Fruit fly (Drosophila melanogaster) S2 (cell line): Measurements from ENCODE around the gene Rcd2.
A peak's percentile ranks its signal among the peaks of the same experiment; 100 is the strongest.
"Not testable (repeated sequence)": the region's sequence is repeated elsewhere in the genome, so short reads cannot be mapped to it uniquely, and the experiment has no call there.

Experiments used
- CG8478 ChIP-seq: fragments of >200 bp; optimal IDR thresholded peaks from 2 replicates; lab custom pipeline; 2018
- CTCF ChIP-seq, 2 experiments: fragments of >200 bp; optimal IDR thresholded peaks; 2 replicates each; lab custom pipeline; 2018

The Rcd2 gene

dm6 chr3L:20524409-20525010, 15.7 kb downstream of the Rcd2 start:
- no peak for TF ChIP-seq CTCF (optimal IDR thresholded peaks at IDR 0.05; lab: Kevin White, UChicago)
- TF ChIP-seq CG8478: no peak

DNA sequence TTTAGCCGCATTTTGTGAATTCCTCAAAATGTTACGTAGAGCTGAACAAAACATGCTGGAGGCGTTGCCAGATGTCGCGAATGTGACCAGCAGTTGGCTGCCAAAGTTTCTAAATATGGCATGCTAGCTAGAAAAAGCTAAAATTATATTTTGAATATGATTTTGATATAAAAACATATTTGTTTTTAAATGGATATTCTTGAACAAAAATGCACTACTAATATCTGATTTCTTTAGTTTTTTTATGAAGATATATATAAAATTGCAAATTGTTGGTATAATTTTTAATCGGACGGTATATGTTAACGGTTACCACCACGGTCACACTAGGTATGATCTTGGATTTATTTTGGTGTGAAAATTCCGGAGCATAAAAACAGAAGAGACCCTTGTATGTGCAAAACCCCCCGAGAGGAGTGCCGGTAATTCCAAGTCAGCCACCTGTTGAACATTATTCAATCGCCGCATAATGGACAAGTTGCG, 19.5 kb downstream of the Rcd2 start, which contains the start of the genes mTerf3 and CG5104:
mTerf3 (minus strand) TSS at position 86 of the 483 bp plus-strand sequence.
CG5104 (plus strand) TSS at position 323 of the 483 bp plus-strand sequence.
- no peak for TF ChIP-seq CTCF (optimal IDR thresholded peaks at IDR 0.05; lab: Kevin White, UChicago)
- TF ChIP-seq CG8478: no peak

- TF ChIP-seq CTCF (optimal IDR thresholded peaks at IDR 0.05; lab: Kevin White, UChicago) (no peak), CG8478 (no peak)
Observed at dm6 chr3L:20518805-20519503, 21.3 kb downstream of the Rcd2 start, which contains the start of gene BNIP3. TSS of gene BNIP3 (minus strand) at chr3L:20519393.

DNA sequence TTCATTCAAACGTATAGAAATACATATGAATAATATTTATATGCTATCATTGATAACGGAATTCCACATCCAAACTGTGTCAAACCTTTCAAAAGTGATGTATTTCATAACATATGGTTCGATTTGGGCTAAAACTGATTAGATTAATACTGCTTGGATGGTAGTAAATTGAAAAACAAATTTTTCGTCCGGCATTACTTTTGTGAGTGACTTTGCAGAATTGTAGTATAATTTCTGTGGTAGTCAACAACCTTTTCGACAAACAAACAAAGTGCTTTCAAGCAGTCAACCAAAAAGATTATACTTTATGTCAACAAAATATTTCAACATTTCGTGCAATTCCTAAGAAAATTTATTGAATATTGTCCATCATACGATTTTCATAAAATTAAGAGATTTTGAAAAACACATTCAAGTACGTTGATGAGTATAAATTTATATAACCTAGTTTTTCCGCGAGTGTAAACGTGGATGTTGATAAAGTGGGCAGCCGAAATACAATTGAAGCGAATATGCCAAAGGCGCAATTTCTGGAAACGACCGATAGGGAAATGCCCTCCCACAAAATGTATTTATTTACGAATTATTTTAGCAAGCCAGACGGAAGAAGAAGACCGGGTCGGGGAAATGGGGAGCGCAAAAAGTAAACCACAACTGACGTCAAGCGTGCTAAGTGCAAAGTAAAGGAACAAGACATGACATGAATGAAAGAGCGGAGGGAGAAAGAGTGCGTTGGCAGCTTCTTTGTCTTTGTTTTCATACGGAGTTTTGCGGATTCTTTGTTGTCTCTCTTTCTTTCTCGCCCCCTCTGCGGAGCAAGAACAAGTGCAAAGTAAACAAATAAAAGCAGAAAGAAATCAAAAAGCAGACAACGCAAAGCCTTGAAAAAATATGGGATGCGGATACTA, 22.1 kb downstream of the Rcd2 start:
- no peak for TF ChIP-seq CG8478
- TF ChIP-seq CTCF (optimal IDR thresholded peaks at IDR 0.05; lab: Kevin White, UChicago): no peak

dm6 chr3L:20517179-20517834, 22.9 kb downstream of the Rcd2 start:
- TF ChIP-seq CTCF (optimal IDR thresholded peaks at IDR 0.05; lab: Kevin White, UChicago) (no peak), CG8478 (no peak)

DNA sequence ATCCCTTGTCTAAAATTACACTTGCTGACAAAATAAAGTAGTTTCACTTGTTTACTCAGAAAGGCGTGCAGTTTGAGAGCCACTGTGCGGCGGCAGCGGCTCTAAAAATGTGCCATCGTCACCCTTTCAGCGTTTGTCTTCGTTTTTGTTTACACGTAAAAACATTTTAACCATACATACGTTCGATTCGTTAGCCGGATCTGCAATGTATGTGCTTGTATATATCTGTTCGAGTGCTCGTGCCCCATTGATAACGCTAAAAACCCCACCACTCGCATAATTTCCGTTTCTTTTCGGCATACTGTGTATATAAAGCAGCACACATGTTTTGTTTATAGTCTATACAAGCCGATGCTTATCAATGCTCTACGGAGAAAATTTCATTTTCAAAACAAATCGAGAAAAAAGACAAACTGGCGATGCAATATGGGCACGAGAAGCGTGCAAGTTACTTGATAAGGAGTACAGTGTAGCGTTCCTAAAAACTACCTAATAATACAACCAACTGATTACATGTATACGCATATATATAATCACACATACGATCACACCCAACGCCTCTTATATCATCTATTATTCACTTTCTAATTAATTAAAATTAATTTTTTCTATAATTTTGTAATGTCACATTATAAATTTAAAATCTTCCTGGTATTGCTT, 23.6 kb downstream of the Rcd2 start:
- peak; percentile 39 to 42 for TF ChIP-seq CTCF (optimal IDR thresholded peaks at IDR 0.05; lab: Kevin White, UChicago)
- no peak for TF ChIP-seq CG8478

DNA sequence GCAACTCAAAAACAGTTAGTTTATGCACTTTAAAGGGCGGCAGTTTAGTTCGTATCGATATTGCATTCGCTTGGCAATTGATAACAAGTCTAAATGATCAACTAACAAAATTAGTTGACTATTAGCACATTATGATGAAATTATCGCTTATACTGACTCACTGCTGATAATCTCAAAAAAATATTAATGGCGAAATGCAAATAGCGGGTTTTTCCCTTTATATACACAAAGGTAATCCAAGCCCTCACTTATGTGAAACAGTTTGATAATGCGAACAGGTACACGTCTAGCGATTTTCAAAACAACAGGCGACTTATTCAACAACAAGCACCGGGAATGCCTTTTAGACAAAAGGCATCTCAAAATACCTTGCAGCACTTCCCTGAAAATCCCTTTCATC, 26.1 kb downstream of the Rcd2 start:
- TF ChIP-seq CG8478 (no peak), CTCF (optimal IDR thresholded peaks at IDR 0.05; lab: Kevin White, UChicago) (no peak)

- no peak for TF ChIP-seq CG8478
Observed at dm6 chr3L:20511499-20512108, 28.6 kb downstream of the Rcd2 start.

DNA sequence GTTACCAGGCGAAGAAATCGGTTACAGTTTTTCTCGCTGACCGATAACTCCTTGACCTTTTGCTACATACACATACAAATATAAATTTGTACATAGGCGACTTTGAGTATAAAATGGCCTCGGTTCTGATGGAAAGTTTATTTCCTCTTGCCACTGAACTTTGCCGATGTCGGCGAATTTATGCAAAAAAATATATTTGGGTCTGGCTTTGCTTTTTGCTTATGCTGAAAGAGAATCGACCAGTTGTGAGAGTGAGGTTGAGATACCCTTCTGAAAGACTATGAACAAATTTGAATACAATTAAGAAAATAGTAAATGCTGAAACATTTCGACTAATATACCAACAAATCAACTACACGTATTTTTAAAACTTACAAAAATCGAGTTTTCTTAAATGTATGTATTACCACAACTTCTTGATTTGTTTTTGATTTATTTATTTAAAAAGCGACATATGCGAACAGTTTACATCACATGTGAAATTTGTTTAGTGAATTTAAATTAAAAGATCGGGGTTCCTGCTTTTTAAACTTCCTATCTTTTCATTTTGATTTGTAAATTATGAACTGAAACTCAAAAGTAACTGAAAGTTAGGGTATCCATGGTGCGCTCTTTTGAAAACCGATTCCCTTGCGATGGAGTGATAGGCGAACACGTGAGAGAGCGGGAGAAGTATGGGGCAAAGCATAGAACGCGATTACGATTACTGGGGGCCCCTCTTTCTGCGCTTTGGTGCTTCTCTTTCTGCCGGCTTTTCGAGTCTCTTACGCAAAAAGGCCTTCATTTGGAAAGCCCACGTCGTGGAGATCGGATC, 30.9 kb downstream of the Rcd2 start:
- no peak for TF ChIP-seq CTCF (optimal IDR thresholded peaks at IDR 0.05; lab: Kevin White, UChicago)
- TF ChIP-seq CG8478: no peak

dm6 chr3L:20508136-20508635, 32.0 kb downstream of the Rcd2 start:
- TF ChIP-seq CG8478 (no peak), CTCF (optimal IDR thresholded peaks at IDR 0.05; lab: Kevin White, UChicago) (no peak)

DNA sequence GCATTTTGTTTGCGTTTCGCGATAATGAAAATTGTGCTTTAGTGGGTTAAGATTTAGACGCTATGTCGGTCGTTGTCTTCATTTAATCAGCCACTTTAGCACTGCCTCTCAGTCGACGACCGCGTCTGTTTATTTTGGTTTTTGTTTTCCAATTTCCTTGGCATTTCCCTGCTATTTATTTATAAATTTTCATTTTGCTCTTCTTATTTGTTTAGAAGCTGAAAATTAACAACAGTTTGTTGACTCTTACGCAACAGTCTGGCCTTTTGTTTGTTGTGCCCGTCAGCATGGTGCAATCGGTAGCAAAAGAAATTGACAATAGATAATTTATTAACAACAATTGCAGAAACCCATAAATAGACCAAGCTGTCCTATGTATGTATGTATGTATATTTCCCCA, 32.7 kb downstream of the Rcd2 start:
- no peak for TF ChIP-seq CTCF (optimal IDR thresholded peaks at IDR 0.05; lab: Kevin White, UChicago)

dm6 chr3L:20505732-20506131, 34.5 kb downstream of the Rcd2 start, which contains the start of gene CG5078:
TSS of gene CG5078 (plus strand) at chr3L:20506032.
- no peak for TF ChIP-seq CG8478
- TF ChIP-seq CTCF (optimal IDR thresholded peaks at IDR 0.05; lab: Kevin White, UChicago): no peak

dm6 chr3L:20503886-20504285, 36.3 kb downstream of the Rcd2 start, which contains the start of gene CG17637:
TSS of gene CG17637 (plus strand) at chr3L:20504186.
- TF ChIP-seq CTCF (optimal IDR thresholded peaks at IDR 0.05; lab: Kevin White, UChicago); CG8478: not testable (repeated sequence)
